Worm (Caenorhabditis elegans): ENCODE measurements around the gene F15B10.3.

ce11 chrIV:6581658-6582057, 20.8 kb upstream of the F15B10.3 start:
- TF ChIP-seq hmbx-1 (tag; optimal IDR thresholded peaks at IDR 0.05) = no peak
- no peak for TF ChIP-seq sea-1 (GFP tag; conservative IDR thresholded peaks at IDR 0.05)
- TF ChIP-seq hmg-4 (GFP tag; optimal IDR thresholded peaks at IDR 0.05) = no peak
- no peak for TF ChIP-seq tbx-37 (GFP tag; conservative IDR thresholded peaks at IDR 0.05)
- TF ChIP-seq ama-1 (optimal IDR thresholded peaks at IDR 0.05) = no peak
- TF ChIP-seq ets-7 (tag; optimal IDR thresholded peaks at IDR 0.05) = no peak

Measured in whole organism, early embryonic.